Worm (Caenorhabditis elegans) whole organism, L3 larva: Measurements from ENCODE around the gene unc-23.

Experiments used
- R02D3.7 ChIP-seq: fragments of 150-350 bp; optimal IDR thresholded peaks from 2 replicates; lab custom pipeline; 2014; ENCODE audit warnings: missing biosample characterization, missing genetic modification characterization
- ZK546.5 ChIP-seq: sonication (generic microtip); optimal IDR thresholded peaks from 2 replicates; lab custom pipeline; 2017; ENCODE audit warnings: missing biosample characterization, missing genetic modification characterization
- aly-2 ChIP-seq: fragments of 150-350 bp; optimal IDR thresholded peaks from 2 replicates; lab custom pipeline; 2014; ENCODE audit warnings: missing biosample characterization, missing genetic modification characterization
- ama-1 ChIP-seq: fragments of 150-350 bp; optimal IDR thresholded peaks from 2 replicates; lab custom pipeline; 2018
- ceh-28 ChIP-seq: fragments of 150-350 bp; optimal IDR thresholded peaks from 2 replicates; lab custom pipeline; 2014; ENCODE audit warnings: missing biosample characterization, missing genetic modification reagents, missing genetic modification characterization
- ceh-9 ChIP-seq: sonication (generic microtip); optimal IDR thresholded peaks from 2 replicates; lab custom pipeline; 2018; ENCODE audit warnings: missing biosample characterization, missing genetic modification characterization
- daf-12 ChIP-seq: fragments of 150-350 bp; optimal IDR thresholded peaks from 2 replicates; lab custom pipeline; 2014; ENCODE audit warnings: missing biosample characterization, missing genetic modification reagents, missing genetic modification characterization
- egl-27 ChIP-seq: sonication (generic microtip); optimal IDR thresholded peaks from 4 replicates; lab custom pipeline; 2017; ENCODE audit warnings: missing biosample characterization, missing genetic modification reagents, missing genetic modification characterization
- egl-5 ChIP-seq: fragments of 150-350 bp; optimal IDR thresholded peaks from 2 replicates; lab custom pipeline; 2017; ENCODE audit warnings: missing biosample characterization, missing genetic modification reagents, missing genetic modification characterization, inconsistent platforms
- elt-1 ChIP-seq: fragments of 150-350 bp; optimal IDR thresholded peaks from 2 replicates; lab custom pipeline; 2014; ENCODE audit warnings: missing biosample characterization, missing genetic modification characterization
- elt-2 ChIP-seq: sonication (generic microtip); optimal IDR thresholded peaks from 2 replicates; lab custom pipeline; 2016; ENCODE audit warnings: missing genetic modification reagents, mild to moderate bottlenecking, missing genetic modification characterization, missing compliant biosample characterization
- eor-1 ChIP-seq, 2 experiments: fragments of 150-350 bp; optimal IDR thresholded peaks; 2 replicates each; lab custom pipeline; 2014 to 2018; ENCODE audit warnings: missing biosample characterization in 2 of 2, missing genetic modification characterization in 2 of 2
- fkh-10 ChIP-seq: sonication (generic microtip); optimal IDR thresholded peaks from 2 replicates; lab custom pipeline; 2017; ENCODE audit warnings: missing biosample characterization, missing genetic modification reagents, missing genetic modification characterization
- fkh-2 ChIP-seq: fragments of 150-350 bp; optimal IDR thresholded peaks from 2 replicates; lab custom pipeline; 2014; ENCODE audit warnings: missing biosample characterization, missing genetic modification reagents, missing genetic modification characterization
- hmg-11 ChIP-seq: sonication (generic microtip); optimal IDR thresholded peaks from 2 replicates; lab custom pipeline; 2016; ENCODE audit warnings: missing genetic modification characterization, missing compliant biosample characterization
- jun-1 ChIP-seq: fragments of 150-350 bp; optimal IDR thresholded peaks from 2 replicates; lab custom pipeline; 2014; ENCODE audit warnings: missing biosample characterization, missing genetic modification reagents, missing genetic modification characterization
- lin-39 ChIP-seq: fragments of 150-350 bp; optimal IDR thresholded peaks from 2 replicates; lab custom pipeline; 2018; ENCODE audit warnings: missing biosample characterization, missing genetic modification reagents, missing genetic modification characterization
- lsy-12 ChIP-seq: sonication (generic microtip); optimal IDR thresholded peaks from 2 replicates; lab custom pipeline; 2016; ENCODE audit warnings: mild to moderate bottlenecking, missing genetic modification characterization, missing compliant biosample characterization
- mdl-1 ChIP-seq: fragments of 150-350 bp; optimal IDR thresholded peaks from 2 replicates; lab custom pipeline; 2014; ENCODE audit warnings: missing biosample characterization, missing genetic modification characterization
- mml-1 ChIP-seq: fragments of 150-350 bp; sonication (generic microtip); optimal IDR thresholded peaks from 3 replicates; lab custom pipeline; 2014; ENCODE audit warnings: missing biosample characterization, missing genetic modification characterization
- nfya-1 ChIP-seq: sonication (generic microtip); optimal IDR thresholded peaks from 2 replicates; lab custom pipeline; 2017; ENCODE audit warnings: missing genetic modification characterization, mild to moderate bottlenecking, missing compliant biosample characterization, antibody characterized with exemption, moderate library complexity; ENCODE audit not compliant: insufficient read depth
- nhr-11 ChIP-seq: fragments of 150-350 bp; optimal IDR thresholded peaks from 2 replicates; lab custom pipeline; 2014; ENCODE audit warnings: missing biosample characterization, missing genetic modification characterization
- nhr-12 ChIP-seq: fragments of 150-350 bp; optimal IDR thresholded peaks from 2 replicates; lab custom pipeline; 2014; ENCODE audit warnings: missing biosample characterization, missing genetic modification characterization
- nhr-25 ChIP-seq: sonication (generic microtip); optimal IDR thresholded peaks from 2 replicates; lab custom pipeline; 2017; ENCODE audit warnings: missing biosample characterization, missing genetic modification characterization
- nhr-28 ChIP-seq: fragments of 150-350 bp; optimal IDR thresholded peaks from 2 replicates; lab custom pipeline; 2014; ENCODE audit warnings: missing biosample characterization, missing genetic modification characterization
- nhr-43 ChIP-seq: sonication (generic microtip); optimal IDR thresholded peaks from 2 replicates; lab custom pipeline; 2016; ENCODE audit warnings: mild to moderate bottlenecking, missing genetic modification characterization, missing compliant biosample characterization; ENCODE audit not compliant: poor library complexity, severe bottlenecking
- nhr-76 ChIP-seq: fragments of 150-350 bp; sonication (generic microtip); optimal IDR thresholded peaks from 5 replicates; lab custom pipeline; 2014; ENCODE audit warnings: missing biosample characterization, missing genetic modification characterization
- nhr-77 ChIP-seq: fragments of 150-350 bp; optimal IDR thresholded peaks from 2 replicates; lab custom pipeline; 2014; ENCODE audit warnings: missing biosample characterization, missing genetic modification characterization
- pha-4 ChIP-seq: fragments of 150-350 bp; optimal IDR thresholded peaks from 2 replicates; lab custom pipeline; 2014; ENCODE audit warnings: missing biosample characterization, missing genetic modification reagents, missing genetic modification characterization
- pqm-1 ChIP-seq: fragments of 150-350 bp; optimal IDR thresholded peaks from 2 replicates; lab custom pipeline; 2017; ENCODE audit warnings: missing biosample characterization, missing genetic modification characterization, inconsistent platforms
- sea-2 ChIP-seq: fragments of 150-350 bp; sonication (generic microtip); optimal IDR thresholded peaks from 4 replicates; lab custom pipeline; 2014; ENCODE audit warnings: missing biosample characterization, missing genetic modification reagents, missing genetic modification characterization
- skn-1 ChIP-seq: fragments of 150-350 bp; optimal IDR thresholded peaks from 2 replicates; lab custom pipeline; 2014; ENCODE audit warnings: missing biosample characterization, missing genetic modification characterization
- tbx-2 ChIP-seq: sonication (generic microtip); optimal IDR thresholded peaks from 2 replicates; lab custom pipeline; 2016; ENCODE audit warnings: mild to moderate bottlenecking, missing genetic modification characterization, missing compliant biosample characterization
- unc-39 ChIP-seq: sonication (generic microtip); optimal IDR thresholded peaks from 4 replicates; lab custom pipeline; 2017; ENCODE audit warnings: missing biosample characterization, missing genetic modification characterization
- zag-1 ChIP-seq: fragments of 150-350 bp; optimal IDR thresholded peaks from 2 replicates; lab custom pipeline; 2014; ENCODE audit warnings: missing biosample characterization, missing genetic modification characterization

The unc-23 gene

DNA sequence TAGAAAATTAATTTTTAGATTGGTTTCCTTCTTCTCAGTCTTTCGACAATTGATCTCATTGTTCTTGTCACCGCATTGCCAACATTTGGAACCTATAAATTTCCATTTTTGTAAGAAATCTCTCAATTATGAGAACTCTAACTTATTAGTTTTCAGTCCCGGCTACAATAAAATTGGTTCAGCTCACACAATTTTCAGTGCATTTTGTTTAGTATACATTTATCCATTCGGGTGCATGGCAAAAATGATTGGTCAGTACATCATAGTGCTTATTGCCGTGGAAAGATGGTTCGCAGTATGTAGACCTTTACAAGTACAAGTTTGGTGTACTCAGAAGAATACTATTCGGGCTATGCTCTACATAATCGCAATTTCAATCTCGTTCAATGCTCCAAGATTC, 32.2 kb upstream of the unc-23 start:
- TF ChIP-seq nhr-25 (tag; lab: Kevin White, UChicago) (no peak), ZK546.5 (tag; lab: Kevin White, UChicago) (no peak), nhr-76 (tag; lab: Kevin White, UChicago) (no peak), mdl-1 (tag; lab: Kevin White, UChicago) (no peak), nhr-43 (no peak), pqm-1 (tag; lab: Kevin White, UChicago) (no peak), ama-1 (lab: Kevin White, UChicago) (no peak), lin-39 (tag; lab: Kevin White, UChicago) (no peak), eor-1 (tag; optimal IDR thresholded peaks at IDR 0.05; lab: Kevin White, UChicago) (no peak), egl-5 (no peak), ceh-9 (tag; lab: Kevin White, UChicago) (no peak), tbx-2 (no peak), skn-1 (no peak), fkh-10 (GFP tag; lab: Kevin White, UChicago) (no peak)

DNA sequence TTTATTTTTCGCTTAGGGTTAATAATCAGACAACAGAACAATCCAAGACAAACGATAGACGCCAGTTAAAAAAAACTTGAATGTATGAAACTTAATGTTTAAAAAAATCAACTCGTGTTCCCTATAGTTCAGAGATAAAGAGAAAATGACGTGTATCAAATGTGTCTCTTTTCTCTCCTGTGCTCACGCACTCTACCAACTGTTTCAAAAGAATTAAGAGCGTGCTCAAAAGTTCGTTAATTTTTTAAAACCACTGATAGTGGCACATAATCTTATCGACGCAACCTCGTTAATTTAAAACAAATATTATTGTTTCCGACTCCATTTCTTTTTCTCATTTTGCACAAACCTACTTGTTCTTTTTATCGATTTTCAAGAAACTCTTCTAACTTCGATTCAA, 30.5 kb upstream of the unc-23 start:
- peak; percentile 93 for TF ChIP-seq elt-2
- no peak for TF ChIP-seq R02D3.7 (tag; lab: Kevin White, UChicago)
- peak; percentile 28 for TF ChIP-seq egl-27
- peak; percentile 87 for TF ChIP-seq pqm-1 (tag; lab: Kevin White, UChicago)
- peak; percentile 33 for TF ChIP-seq pha-4
- no peak for TF ChIP-seq hmg-11

DNA sequence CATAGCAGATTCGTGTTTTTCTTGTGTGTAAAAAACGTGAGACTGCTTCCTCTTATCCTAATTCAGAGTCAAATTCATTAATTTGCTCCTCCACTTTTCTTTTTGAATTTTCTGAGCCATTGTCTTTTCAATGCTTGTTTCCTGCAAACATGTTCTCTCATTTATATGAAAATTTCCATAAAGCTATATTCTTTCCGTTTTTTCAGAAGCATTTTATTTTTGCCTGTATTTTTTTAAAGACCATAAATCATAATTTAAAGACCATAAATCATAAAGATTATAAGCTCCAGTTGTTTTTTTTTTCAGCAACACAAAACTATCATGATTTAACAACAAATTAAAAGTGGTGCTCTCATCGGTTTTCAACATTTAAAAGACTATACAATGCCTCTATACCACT, 29.3 kb upstream of the unc-23 start, which contains the start of gene frpr-11:
TSS of gene frpr-11 (plus strand) at position 301 of the 400 bp plus-strand sequence.
- TF ChIP-seq eor-1 (tag; optimal IDR thresholded peaks at IDR 0.05; lab: Kevin White, UChicago) (no peak), zag-1 (tag; lab: Kevin White, UChicago) (no peak), jun-1 (tag; lab: Kevin White, UChicago) (no peak), ama-1 (lab: Kevin White, UChicago) (no peak), sea-2 (no peak), mml-1 (no peak), hmg-11 (no peak), nhr-12 (tag; lab: Kevin White, UChicago) (no peak), nhr-43 (no peak), nhr-25 (tag; lab: Kevin White, UChicago) (no peak), mdl-1 (tag; lab: Kevin White, UChicago) (no peak), daf-12 (tag; lab: Kevin White, UChicago) (no peak), ceh-9 (tag; lab: Kevin White, UChicago) (no peak), pha-4 (no peak), egl-27 (no peak), elt-1 (tag; lab: Kevin White, UChicago) (no peak), aly-2 (tag; lab: Kevin White, UChicago) (no peak), nhr-11 (tag; lab: Kevin White, UChicago) (no peak), nhr-28 (tag; lab: Kevin White, UChicago) (no peak)

DNA sequence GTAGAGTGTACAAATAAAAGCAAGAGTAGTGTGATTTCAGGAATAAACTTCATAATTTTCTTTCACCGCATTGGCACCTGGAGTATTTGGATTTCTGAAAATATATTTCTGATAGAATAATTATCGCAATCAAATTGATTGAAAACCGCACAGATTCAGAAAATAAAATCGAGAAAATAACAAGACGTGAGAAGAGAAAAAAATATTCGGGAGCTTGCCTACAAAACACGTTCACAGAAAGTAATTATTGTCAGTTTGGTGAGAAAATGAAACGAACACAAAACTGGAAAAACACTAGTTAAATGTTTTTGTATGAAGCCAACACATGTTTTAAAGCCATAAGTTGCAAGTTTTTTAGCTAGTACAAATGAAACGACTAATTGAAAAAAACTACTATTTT, 22.2 kb upstream of the unc-23 start, which contains the start of gene mod-1:
TSS of gene mod-1 (minus strand) at position 101 of the 400 bp plus-strand sequence.
- TF ChIP-seq lsy-12 (no peak), egl-27 (no peak)

DNA sequence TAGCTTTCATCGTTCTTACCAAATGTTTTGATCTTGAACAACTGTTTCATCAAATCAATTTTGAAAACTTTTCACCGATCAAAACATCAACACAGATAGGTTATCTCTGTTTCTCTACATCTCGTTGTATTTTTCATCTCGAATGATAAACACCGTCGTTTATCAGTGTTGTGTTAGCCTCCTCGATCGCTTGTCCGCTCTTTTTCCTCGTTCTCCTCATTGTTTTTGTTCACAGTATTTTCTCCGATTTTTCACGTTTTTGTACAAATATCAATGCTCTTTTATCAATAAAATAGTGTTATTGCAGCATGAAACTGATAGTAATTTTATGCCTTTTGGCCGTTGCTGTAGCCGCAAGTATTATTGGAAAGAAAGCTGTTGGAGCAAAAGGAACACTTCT, 13.4 kb upstream of the unc-23 start, which contains the start of gene ttr-47:
TSS of gene ttr-47 (plus strand) at position 308 of the 400 bp plus-strand sequence.
- TF ChIP-seq nfya-1 (tag; lab: Kevin White, UChicago) (peak; percentile 25), elt-2 (peak; percentile 65), eor-1 (tag; optimal IDR thresholded peaks at IDR 0.05; lab: Kevin White, UChicago) (no peak), pqm-1 (tag; lab: Kevin White, UChicago) (peak; percentile 36), ceh-28 (tag; lab: Kevin White, UChicago) (peak; percentile 33), mdl-1 (tag; lab: Kevin White, UChicago) (no peak), lin-39 (tag; lab: Kevin White, UChicago) (no peak), nhr-43 (no peak), pha-4 (peak; percentile 20)

DNA sequence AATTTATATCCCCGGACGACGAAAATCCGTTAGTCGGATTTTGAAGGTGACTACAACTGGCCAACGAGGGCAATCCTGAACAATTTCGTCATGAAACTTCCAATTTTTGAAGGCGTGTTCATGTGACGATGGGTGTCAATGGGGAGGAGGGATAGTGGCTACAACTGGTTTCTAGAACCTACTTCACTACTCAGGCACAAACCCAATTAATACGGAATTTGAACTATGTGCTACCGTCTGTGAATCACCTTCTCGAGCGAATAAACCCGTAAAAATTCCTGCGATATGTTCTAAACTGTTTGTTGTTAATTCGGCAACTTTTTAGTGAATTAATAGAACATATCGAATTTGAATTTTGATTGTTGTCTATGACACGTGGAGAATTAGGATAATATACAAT, 8.4 kb upstream of the unc-23 start:
- TF ChIP-seq fkh-2 (tag; lab: Kevin White, UChicago): no peak
- TF ChIP-seq ceh-28 (tag; lab: Kevin White, UChicago): no peak
- TF ChIP-seq nhr-76 (tag; lab: Kevin White, UChicago): no peak
- no peak for TF ChIP-seq lin-39 (tag; lab: Kevin White, UChicago)
- TF ChIP-seq elt-2: no peak
- TF ChIP-seq zag-1 (tag; lab: Kevin White, UChicago): no peak
- TF ChIP-seq R02D3.7 (tag; lab: Kevin White, UChicago): no peak
- TF ChIP-seq unc-39: no peak
- TF ChIP-seq tbx-2: no peak
- TF ChIP-seq egl-27: no peak
- TF ChIP-seq nhr-77 (tag; lab: Kevin White, UChicago): no peak
- TF ChIP-seq ZK546.5 (tag; lab: Kevin White, UChicago): no peak
